Worm (Caenorhabditis elegans) whole organism, late embryonic: ENCODE results near the gene cyp-33B1.
A peak's percentile ranks its signal among the peaks of the same experiment; 100 is the strongest.

ENCODE experiments used
- C08G9.2 ChIP-seq: sonication (generic microtip); optimal IDR thresholded peaks from 2 replicates; lab custom pipeline; 2016; ENCODE audit warnings: mild to moderate bottlenecking, missing genetic modification characterization, moderate library complexity, missing compliant biosample characterization
- C38D4.7 ChIP-seq: fragments of 200-800 bp; sonication (Bioruptor generic); optimal IDR thresholded peaks from 2 replicates; lab custom pipeline; 2018; ENCODE audit warnings: mild to moderate bottlenecking, missing genetic modification characterization, moderate library complexity, missing compliant biosample characterization
- K09A11.1 ChIP-seq: sonication (generic microtip); optimal IDR thresholded peaks from 2 replicates; lab custom pipeline; 2017; ENCODE audit warnings: antibody characterized with exemption, mild to moderate bottlenecking, missing genetic modification characterization, missing compliant biosample characterization; ENCODE audit not compliant: insufficient read depth
- ahr-1 ChIP-seq: sonication (generic microtip); optimal IDR thresholded peaks from 2 replicates; lab custom pipeline; 2016; ENCODE audit warnings: missing genetic modification characterization, missing compliant biosample characterization
- ama-1 ChIP-seq: fragments of 150-350 bp; optimal IDR thresholded peaks from 2 replicates; lab custom pipeline; 2014
- ceh-14 ChIP-seq: sonication (generic microtip); optimal IDR thresholded peaks from 2 replicates; lab custom pipeline; 2016; ENCODE audit warnings: missing genotype, missing genetic modification characterization, missing compliant biosample characterization
- ceh-18 ChIP-seq: sonication (generic microtip); optimal IDR thresholded peaks from 2 replicates; lab custom pipeline; 2016; ENCODE audit warnings: missing genetic modification characterization, missing compliant biosample characterization
- ceh-24 ChIP-seq: sonication (generic microtip); optimal IDR thresholded peaks from 2 replicates; lab custom pipeline; 2016; ENCODE audit warnings: mild to moderate bottlenecking, missing genetic modification characterization, missing compliant biosample characterization
- ceh-30 ChIP-seq: fragments of 150-350 bp; optimal IDR thresholded peaks from 2 replicates; lab custom pipeline; 2014; ENCODE audit warnings: missing biosample characterization, missing genetic modification characterization
- ceh-31 ChIP-seq: sonication (generic microtip); optimal IDR thresholded peaks from 2 replicates; lab custom pipeline; 2016; ENCODE audit warnings: missing genetic modification characterization, missing compliant biosample characterization
- ceh-34 ChIP-seq: sonication (generic microtip); optimal IDR thresholded peaks from 2 replicates; lab custom pipeline; 2016; ENCODE audit warnings: mild to moderate bottlenecking, missing genetic modification characterization, missing compliant biosample characterization
- ceh-6 ChIP-seq: fragments of 200-800 bp; sonication (Bioruptor generic); optimal IDR thresholded peaks from 2 replicates; lab custom pipeline; 2018; ENCODE audit warnings: mild to moderate bottlenecking, missing genetic modification characterization, missing compliant biosample characterization
- che-1 ChIP-seq: sonication (generic microtip); optimal IDR thresholded peaks from 2 replicates; lab custom pipeline; 2016; ENCODE audit warnings: mild to moderate bottlenecking, missing genetic modification characterization, missing compliant biosample characterization
- dve-1 ChIP-seq: sonication (generic microtip); optimal IDR thresholded peaks from 2 replicates; lab custom pipeline; 2017; ENCODE audit warnings: antibody characterized with exemption, mild to moderate bottlenecking, missing genetic modification characterization, missing compliant biosample characterization
- elt-2 ChIP-seq: sonication (generic microtip); optimal IDR thresholded peaks from 2 replicates; lab custom pipeline; 2016; ENCODE audit warnings: missing genetic modification reagents, missing genetic modification characterization, missing compliant biosample characterization
- ets-4 ChIP-seq: sonication (generic microtip); optimal IDR thresholded peaks from 2 replicates; lab custom pipeline; 2016; ENCODE audit warnings: missing genetic modification characterization, missing compliant biosample characterization
- eyg-1 ChIP-seq: sonication (generic microtip); optimal IDR thresholded peaks from 2 replicates; lab custom pipeline; 2016; ENCODE audit warnings: missing genotype, missing genetic modification characterization, missing compliant biosample characterization
- fkh-6 ChIP-seq: sonication (generic microtip); optimal IDR thresholded peaks from 2 replicates; lab custom pipeline; 2016; ENCODE audit warnings: missing genetic modification characterization, missing compliant biosample characterization
- gmeb-2 ChIP-seq: sonication (generic microtip); optimal IDR thresholded peaks from 2 replicates; lab custom pipeline; 2016; ENCODE audit warnings: missing genetic modification characterization, inconsistent platforms, missing compliant biosample characterization
- hlh-15 ChIP-seq: sonication (generic microtip); optimal IDR thresholded peaks from 2 replicates; lab custom pipeline; 2016; ENCODE audit warnings: missing genetic modification characterization, missing compliant biosample characterization
- madf-2 ChIP-seq: sonication (generic microtip); optimal IDR thresholded peaks from 2 replicates; lab custom pipeline; 2017; ENCODE audit warnings: missing genetic modification characterization, missing compliant biosample characterization
- nfya-1 ChIP-seq: sonication (generic microtip); optimal IDR thresholded peaks from 2 replicates; lab custom pipeline; 2017; ENCODE audit warnings: missing genetic modification characterization, mild to moderate bottlenecking, missing compliant biosample characterization, antibody characterized with exemption, moderate library complexity
- nhr-11 ChIP-seq: fragments of 150-350 bp; optimal IDR thresholded peaks from 2 replicates; lab custom pipeline; 2014; ENCODE audit warnings: missing biosample characterization, missing genetic modification characterization
- npax-4 ChIP-seq: sonication (generic microtip); optimal IDR thresholded peaks from 2 replicates; lab custom pipeline; 2016; ENCODE audit warnings: missing genetic modification characterization, missing compliant biosample characterization
- odd-2 ChIP-seq: sonication (generic microtip); optimal IDR thresholded peaks from 2 replicates; lab custom pipeline; 2017; ENCODE audit warnings: antibody characterized with exemption, mild to moderate bottlenecking, missing genetic modification characterization, missing compliant biosample characterization
- pat-9 ChIP-seq: fragments of 200-800 bp; sonication (Bioruptor generic); optimal IDR thresholded peaks from 2 replicates; lab custom pipeline; 2018; ENCODE audit warnings: mild to moderate bottlenecking, missing genetic modification characterization, moderate library complexity, missing compliant biosample characterization
- sox-4 ChIP-seq: sonication (generic microtip); optimal IDR thresholded peaks from 2 replicates; lab custom pipeline; 2017; ENCODE audit warnings: mild to moderate bottlenecking, missing genetic modification characterization, inconsistent platforms, missing compliant biosample characterization
- tbx-2 ChIP-seq: sonication (generic microtip); optimal IDR thresholded peaks from 2 replicates; lab custom pipeline; 2016; ENCODE audit warnings: missing genetic modification characterization, missing compliant biosample characterization
- ttx-3 ChIP-seq: sonication (generic microtip); optimal IDR thresholded peaks from 2 replicates; lab custom pipeline; 2016; ENCODE audit warnings: missing genetic modification reagents, missing genetic modification characterization, missing compliant biosample characterization
- zip-5 ChIP-seq: sonication (generic microtip); optimal IDR thresholded peaks from 2 replicates; lab custom pipeline; 2016; ENCODE audit warnings: missing genetic modification characterization, missing compliant biosample characterization

The cyp-33B1 gene

DNA sequence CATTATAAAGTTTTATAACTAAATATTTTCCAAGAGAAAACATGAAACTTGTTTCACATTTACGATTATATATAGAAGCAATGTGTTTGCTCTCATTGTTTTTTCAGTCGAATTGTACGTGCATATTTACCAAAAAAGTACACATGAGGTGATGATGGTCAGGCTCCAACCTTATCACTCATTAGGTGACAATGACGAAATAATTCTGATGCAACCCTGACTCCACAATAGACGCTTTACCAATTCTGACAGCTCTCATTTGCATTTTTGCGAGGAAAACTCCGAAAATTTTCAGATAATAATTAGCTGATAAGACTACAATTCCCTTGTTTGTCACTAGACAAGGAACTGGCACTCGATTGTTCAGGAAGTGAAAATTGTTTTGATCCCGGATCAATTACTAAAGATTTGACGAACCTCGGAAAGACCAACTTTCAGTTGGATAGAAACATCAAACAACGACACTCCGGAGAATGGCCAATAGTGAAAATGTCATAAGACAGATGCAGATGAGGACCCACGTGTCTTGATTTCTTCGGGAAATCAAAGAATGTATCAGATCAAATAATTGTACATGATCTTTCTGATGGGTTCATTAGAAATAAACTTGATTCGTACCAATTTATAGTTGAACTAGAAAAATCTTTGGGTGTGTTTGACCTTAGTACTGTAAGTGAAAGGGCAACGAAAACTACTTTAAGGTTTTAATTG, 37.8 kb downstream of the cyp-33B1 start:
- no peak for TF ChIP-seq C38D4.7 (GFP tag; lab: Kevin White, UChicago)
- TF ChIP-seq sox-4 (tag; lab: Kevin White, UChicago): no peak
- TF ChIP-seq C08G9.2: no peak
- TF ChIP-seq elt-2 (tag; lab: Kevin White, UChicago): peak; percentile 73
- TF ChIP-seq ceh-31 (tag; lab: Kevin White, UChicago): no peak
- TF ChIP-seq ceh-34 (tag; lab: Kevin White, UChicago): no peak

DNA sequence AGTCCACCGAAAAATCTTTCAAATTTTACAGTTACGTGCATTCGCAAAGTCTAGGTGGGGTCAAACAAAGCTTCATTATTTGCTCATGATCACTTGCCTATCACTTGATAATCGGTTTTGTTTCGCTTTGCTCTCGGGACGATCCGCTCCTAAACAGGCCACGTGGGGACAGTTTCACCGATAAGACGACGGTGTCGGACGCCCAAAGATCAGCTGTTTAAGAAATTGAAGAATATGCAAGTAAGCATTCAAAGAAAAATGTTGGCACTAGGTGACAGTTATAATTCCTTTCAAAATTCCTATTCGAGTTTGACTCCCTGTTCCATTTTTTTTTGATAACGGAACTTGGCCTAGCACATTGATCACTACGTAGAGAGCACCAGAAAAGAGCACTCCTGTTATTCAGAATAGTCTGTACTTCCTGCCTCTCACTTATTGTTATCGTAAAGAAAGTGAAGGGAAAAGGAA, 38.9 kb downstream of the cyp-33B1 start:
- TF ChIP-seq elt-2 (tag; lab: Kevin White, UChicago) (peak; percentile 44), gmeb-2 (tag; lab: Kevin White, UChicago) (no peak)

DNA sequence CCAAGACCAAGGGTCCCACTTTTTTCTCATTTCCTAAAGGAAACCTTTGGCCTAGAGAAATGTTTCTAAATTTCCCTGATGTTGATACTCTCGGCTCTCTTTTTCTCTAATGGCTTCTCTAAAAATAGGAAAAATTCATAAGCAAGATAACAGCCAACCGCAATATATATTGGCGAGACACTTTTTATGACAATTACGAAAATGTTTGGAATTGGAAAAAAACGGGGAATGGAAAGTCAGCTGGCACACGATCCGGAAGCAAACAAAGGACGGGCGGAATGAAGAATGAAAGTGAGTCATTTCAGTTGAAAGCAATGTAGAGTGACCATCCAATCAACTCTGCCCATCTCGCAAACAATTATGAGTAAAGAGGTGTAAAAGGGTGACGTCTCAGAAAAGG, 40.3 kb downstream of the cyp-33B1 start:
- TF ChIP-seq sox-4 (tag; lab: Kevin White, UChicago) (no peak), ceh-18 (tag; lab: Kevin White, UChicago) (no peak), tbx-2 (no peak), ceh-30 (tag; lab: Kevin White, UChicago) (no peak), dve-1 (tag; lab: Kevin White, UChicago) (no peak), nfya-1 (tag; lab: Kevin White, UChicago) (no peak), ahr-1 (tag; lab: Kevin White, UChicago) (no peak), che-1 (tag; lab: Kevin White, UChicago) (no peak)

DNA sequence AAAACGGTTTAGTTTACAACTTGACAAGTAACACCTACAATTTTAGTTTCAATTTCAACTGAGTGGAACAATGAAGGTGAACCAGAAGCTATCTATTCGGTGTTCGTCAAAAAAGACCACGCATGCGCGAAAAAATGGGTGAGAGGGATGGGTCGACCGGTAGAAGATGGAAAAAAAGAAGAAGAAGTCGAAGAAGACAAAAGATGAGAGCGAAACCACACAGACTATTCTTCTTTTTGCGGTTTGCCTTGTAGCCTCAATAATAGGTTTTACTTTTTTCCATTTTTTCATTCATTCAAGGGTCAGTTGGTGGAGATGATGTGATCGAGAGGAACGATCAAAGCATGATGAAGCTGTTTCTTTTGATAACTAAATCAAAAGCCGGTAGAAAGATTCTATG, 41.2 kb downstream of the cyp-33B1 start:
- no peak for TF ChIP-seq ceh-24 (tag; lab: Kevin White, UChicago)

DNA sequence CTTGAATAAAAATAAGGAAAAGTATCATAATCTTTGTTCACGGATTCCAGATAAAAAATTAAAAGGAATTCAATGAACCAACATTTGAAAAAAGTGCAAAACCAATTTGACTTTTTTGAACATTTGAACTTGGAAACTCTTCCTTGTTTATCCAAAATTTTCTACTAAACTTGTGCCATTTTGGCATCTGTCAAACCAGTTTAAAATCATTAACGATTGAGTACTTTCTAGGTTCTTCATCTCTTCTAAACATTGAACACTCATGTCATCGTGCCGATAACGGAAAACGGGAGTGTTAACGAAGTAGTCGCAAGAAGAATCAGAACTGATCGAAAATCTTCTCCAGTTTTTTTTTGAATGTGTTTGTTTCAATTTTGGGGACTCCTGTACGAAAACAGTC, 43.1 kb downstream of the cyp-33B1 start:
- TF ChIP-seq ceh-31 (tag; lab: Kevin White, UChicago) (no peak), ceh-6 (no peak), fkh-6 (tag; lab: Kevin White, UChicago) (no peak), elt-2 (tag; lab: Kevin White, UChicago) (no peak), npax-4 (tag; lab: Kevin White, UChicago) (no peak), ceh-34 (tag; lab: Kevin White, UChicago) (no peak), pat-9 (tag; lab: Kevin White, UChicago) (no peak), ceh-24 (tag; lab: Kevin White, UChicago) (no peak), ets-4 (tag; lab: Kevin White, UChicago) (no peak), madf-2 (tag; lab: Kevin White, UChicago) (no peak), che-1 (tag; lab: Kevin White, UChicago) (no peak), zip-5 (tag; lab: Kevin White, UChicago) (no peak), odd-2 (no peak), ama-1 (no peak), hlh-15 (tag; lab: Kevin White, UChicago) (no peak), nhr-11 (tag; lab: Kevin White, UChicago) (no peak)

DNA sequence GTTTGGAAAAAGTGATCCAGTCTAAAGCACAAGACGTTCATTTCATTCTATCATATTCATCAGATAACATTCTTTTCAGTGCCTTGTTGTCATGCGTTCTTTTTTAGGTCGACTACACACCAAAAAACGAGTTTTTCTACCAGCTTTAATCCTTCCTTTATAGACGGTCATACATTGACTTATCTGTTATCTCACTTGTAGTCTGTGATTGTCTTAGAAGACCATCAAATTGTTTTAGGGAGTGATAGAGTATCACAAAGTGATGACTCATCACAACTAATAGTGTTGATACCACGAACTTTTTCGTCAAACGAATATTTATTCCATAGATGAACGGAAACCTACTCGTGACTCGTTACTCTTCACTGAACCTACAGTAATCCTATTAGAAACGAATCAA, 44.7 kb downstream of the cyp-33B1 start:
- TF ChIP-seq ttx-3 (tag; lab: Kevin White, UChicago) (no peak), ceh-14 (no peak), K09A11.1 (tag; lab: Kevin White, UChicago) (no peak), C08G9.2 (no peak), eyg-1 (tag; lab: Kevin White, UChicago) (no peak)
- TF ChIP-seq, all 69 proteins: peak for 0
